Worm (Caenorhabditis elegans): Measurements from ENCODE around the gene ergi-3.

ergi-3 gene

ce11 chrX:15564338-15564737 is 52.2 kb downstream of the ergi-3 start:
- peak; percentile 37 for TF ChIP-seq snu-23 (GFP tag; optimal IDR thresholded peaks at IDR 0.05)
- TF ChIP-seq lin-14 (GFP tag; optimal IDR thresholded peaks at IDR 0.05) = peak; percentile 81
- peak; percentile 26 for TF ChIP-seq fkh-8 (tag; optimal IDR thresholded peaks at IDR 0.05)
- peak; percentile 27 for TF ChIP-seq nhr-71 (tag; optimal IDR thresholded peaks at IDR 0.05)
- TF ChIP-seq ceh-82 (tag; optimal IDR thresholded peaks at IDR 0.05) = peak in 1 of 3 experiments; percentile 6
- TF ChIP-seq lsy-2 (tag; optimal IDR thresholded peaks at IDR 0.05) = peak; percentile 1 to 25
- peak; percentile 6 for TF ChIP-seq swsn-7 (tag; optimal IDR thresholded peaks at IDR 0.05)
- TF ChIP-seq tbx-2 (tag; optimal IDR thresholded peaks at IDR 0.05) = peak; percentile 11
- TF ChIP-seq pax-3 (tag; optimal IDR thresholded peaks at IDR 0.05) = no peak
- peak; percentile 45; the same call in 1 of the 2 replicates for TF ChIP-seq mab-9 (GFP tag; IDR thresholded peaks at IDR 0.05)
- TF ChIP-seq mep-1 (tag; optimal IDR thresholded peaks at IDR 0.05) = peak; percentile 25
- no peak for TF ChIP-seq ztf-4 (tag; optimal IDR thresholded peaks at IDR 0.05)
- no peak for TF ChIP-seq nhr-20 (tag; optimal IDR thresholded peaks at IDR 0.05)
